Worm (Caenorhabditis elegans) whole organism, L1 larva: ENCODE data around the gene C14E2.6.

Experiments used
- C34B4.2 ChIP-seq: sonication (generic microtip); optimal IDR thresholded peaks from 2 replicates; lab custom pipeline; 2017; ENCODE audit warnings: mild to moderate bottlenecking, missing genetic modification characterization, missing compliant biosample characterization
- egl-27 ChIP-seq, 2 experiments: fragments of 150-350 bp in 1 of 2; sonication (generic microtip); optimal IDR thresholded peaks; 3 replicates each; lab custom pipeline; 2017 to 2018; ENCODE audit warnings: missing biosample characterization in 2 of 2, missing genetic modification characterization in 2 of 2, missing genetic modification reagents in 2 of 2
- jun-1 ChIP-seq: fragments of 150-350 bp; optimal IDR thresholded peaks from 2 replicates; lab custom pipeline; 2014; ENCODE audit warnings: missing biosample characterization, missing genetic modification reagents, missing genetic modification characterization
- lsy-2 ChIP-seq, 2 experiments: fragments of 150-350 bp; optimal IDR thresholded peaks; 2 replicates each; lab custom pipeline; 2014; ENCODE audit warnings: missing biosample characterization in 2 of 2, missing genetic modification characterization in 2 of 2
- mep-1 ChIP-seq: fragments of 150-350 bp; optimal IDR thresholded peaks from 2 replicates; lab custom pipeline; 2014; ENCODE audit warnings: missing biosample characterization, missing genetic modification characterization
- nhr-19 ChIP-seq: fragments of 200-800 bp; sonication (Bioruptor generic); conservative IDR thresholded peaks from 2 replicates; pipeline ENCODE4 v1.3.6; 2022; ENCODE audit warnings: missing genetic modification characterization, missing compliant biosample characterization
- nhr-237 ChIP-seq: fragments of 150-350 bp; optimal IDR thresholded peaks from 2 replicates; lab custom pipeline; 2014; ENCODE audit warnings: missing biosample characterization, missing genetic modification characterization
- nhr-28 ChIP-seq: fragments of 150-350 bp; optimal IDR thresholded peaks from 2 replicates; lab custom pipeline; 2014; ENCODE audit warnings: missing biosample characterization, missing genetic modification characterization
- ztf-11 ChIP-seq, 2 experiments: sonication (generic microtip); optimal IDR thresholded peaks; 2 replicates each; lab custom pipeline; 2016 to 2017; ENCODE audit warnings: missing genetic modification characterization in 2 of 2, missing biosample characterization in 1 of 2, missing compliant biosample characterization in 1 of 2

DNA sequence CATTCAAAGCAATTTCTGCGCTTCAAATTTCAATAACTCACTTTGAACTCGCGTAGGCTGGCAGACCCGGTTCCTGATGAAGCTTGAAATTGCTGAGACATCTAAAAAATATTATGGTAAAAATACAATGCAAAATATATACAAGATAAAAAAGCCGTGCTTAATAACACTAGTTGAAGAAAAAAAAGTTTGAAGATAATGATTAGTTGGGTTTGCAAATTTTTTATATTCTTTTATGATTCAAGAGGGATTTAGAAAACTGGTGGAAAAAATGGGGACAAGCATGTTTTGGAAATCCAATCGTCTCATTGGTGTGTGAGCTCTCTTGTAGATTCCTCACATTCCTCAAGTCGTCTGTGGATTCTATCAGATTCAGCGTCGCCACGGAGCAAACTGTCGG lies 22.8 kb upstream of the C14E2.6 start, which contains the start of gene ceh-21:
- no peak for TF ChIP-seq mep-1 (tag; lab: Kevin White, UChicago)
- TF ChIP-seq nhr-237 (tag; lab: Kevin White, UChicago) = no peak
- no peak for TF ChIP-seq egl-27 (tag; optimal IDR thresholded peaks at IDR 0.05; lab: Kevin White, UChicago)
- TF ChIP-seq nhr-28 (tag; lab: Kevin White, UChicago) = no peak
- TF ChIP-seq ztf-11 (tag; optimal IDR thresholded peaks at IDR 0.05; lab: Kevin White, UChicago) = no peak
- no peak for TF ChIP-seq lsy-2 (tag; optimal IDR thresholded peaks at IDR 0.05; lab: Kevin White, UChicago)
- TF ChIP-seq jun-1 (tag; lab: Kevin White, UChicago) = no peak
- no peak for TF ChIP-seq C34B4.2
- TF ChIP-seq nhr-19 (GFP tag; lab: Robert Waterston, UW) = no peak
